Fruit fly (Drosophila melanogaster): ENCODE data around the gene CG9784.

The CG9784 gene

DNA sequence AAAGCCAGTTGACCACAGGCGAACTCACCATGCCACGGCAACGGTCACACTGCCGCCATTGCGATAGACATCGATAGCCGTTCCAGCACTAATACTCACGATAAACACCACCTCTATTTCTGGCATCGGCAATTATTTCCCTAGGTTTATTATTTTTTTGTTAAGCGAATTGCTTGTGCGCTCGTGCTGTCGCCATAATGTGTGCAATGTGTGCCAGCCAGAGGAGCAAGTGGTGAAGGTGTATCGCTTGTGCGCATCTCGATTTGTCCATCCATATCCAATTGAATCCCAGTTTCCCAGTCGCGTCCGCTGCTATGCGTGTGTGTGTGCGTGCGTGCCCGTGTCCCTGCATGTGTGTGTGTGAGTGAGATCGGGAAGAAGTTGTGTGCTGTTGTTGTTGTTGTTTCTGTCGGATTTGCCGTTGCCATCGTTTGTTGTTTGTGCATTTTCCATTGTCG is 11.6 kb upstream of the CG9784 start, which contains the start of gene mbt (continued):
- peak; percentile 28 for TF ChIP-seq CG12391 (tag; optimal IDR thresholded peaks at IDR 0.05)
- no peak for TF ChIP-seq CG30431 (GFP tag; optimal IDR thresholded peaks at IDR 0.05)
- no peak for TF ChIP-seq Doc2 (GFP tag; IDR thresholded peaks at IDR 0.05)
- TF ChIP-seq crp (GFP tag; optimal IDR thresholded peaks at IDR 0.05) = no peak
- no peak for TF ChIP-seq CG31365 (tag; optimal IDR thresholded peaks at IDR 0.05)
- peak; percentile 89 for TF ChIP-seq Med (GFP tag)
- no peak for TF ChIP-seq Sry-β (GFP tag; optimal IDR thresholded peaks at IDR 0.05)
- 0 out of 3 replicates have a peak, but pooled peaks have one; percentile 16 for TF ChIP-seq ken (GFP tag; IDR thresholded peaks at IDR 0.05)
- TF ChIP-seq CG2116 (GFP tag; optimal IDR thresholded peaks at IDR 0.05) = peak; percentile 57
- TF ChIP-seq sna (GFP tag; IDR thresholded peaks at IDR 0.05; ENCODE audit: partially characterized antibody) = peak; percentile 74
- TF ChIP-seq Dref (GFP tag; IDR thresholded peaks at IDR 0.05) = peak; percentile 75
- no peak for TF ChIP-seq CG7987 (GFP tag; optimal IDR thresholded peaks at IDR 0.05)
- TF ChIP-seq CG2199 (GFP tag; IDR thresholded peaks at IDR 0.05) = no peak
- peak; percentile 45 for TF ChIP-seq Nf-YC (tag; optimal IDR thresholded peaks at IDR 0.05)
- TF ChIP-seq CG10959 (GFP tag; IDR thresholded peaks at IDR 0.05) = no peak
- no peak for TF ChIP-seq CG13296 (GFP tag; optimal IDR thresholded peaks at IDR 0.05)
- no peak for TF ChIP-seq Spps (tag; optimal IDR thresholded peaks at IDR 0.05)
- TF ChIP-seq CG33557 (GFP tag; optimal IDR thresholded peaks at IDR 0.05) = no peak
- no peak for TF ChIP-seq ewg (GFP tag; optimal IDR thresholded peaks at IDR 0.05)
- TF ChIP-seq sob (GFP tag; IDR thresholded peaks at IDR 0.05) = 0 out of 2 replicates have a peak, but pooled peaks have one; percentile 32
- TF ChIP-seq CG15601 (tag; optimal IDR thresholded peaks at IDR 0.05) = no peak
- peak in 1 of 2 experiments; percentile 23 for TF ChIP-seq dpn (GFP tag; optimal IDR thresholded peaks at IDR 0.05)
- TF ChIP-seq grau (tag; optimal IDR thresholded peaks at IDR 0.05) = peak; percentile 20
- TF ChIP-seq CG32532 (GFP tag; IDR thresholded peaks at IDR 0.05) = peak; percentile 21; the same call in 1 of the 2 replicates
- peak in 1 of 2 experiments; percentile 56 for TF ChIP-seq insv (GFP tag; optimal IDR thresholded peaks at IDR 0.05)
- peak; percentile 82 for TF ChIP-seq Dp (GFP tag; optimal IDR thresholded peaks at IDR 0.05)
- TF ChIP-seq fd64A (GFP tag; optimal IDR thresholded peaks at IDR 0.05) = no peak
- no peak for TF ChIP-seq CG4328 (GFP tag; optimal IDR thresholded peaks at IDR 0.05)
- no peak for TF ChIP-seq CG2875 (GFP tag; optimal IDR thresholded peaks at IDR 0.05)
- no peak for TF ChIP-seq CG17361 (GFP tag; IDR thresholded peaks at IDR 0.05)
- TF ChIP-seq CG12219 (GFP tag; optimal IDR thresholded peaks at IDR 0.05) = no peak
- TF ChIP-seq CG8765 (GFP tag; IDR thresholded peaks at IDR 0.05) = no peak
- TF ChIP-seq CG4707 (GFP tag; optimal IDR thresholded peaks at IDR 0.05) = no peak
- TF ChIP-seq run (tag; optimal IDR thresholded peaks at IDR 0.05) = no peak
- peak; percentile 93 for TF ChIP-seq CG12769 (tag; optimal IDR thresholded peaks at IDR 0.05)
- TF ChIP-seq chinmo (GFP tag; IDR thresholded peaks at IDR 0.05; ENCODE audit: partially characterized antibody) = peak; percentile 76; the same call in 1 of the 4 replicates
- 0 out of 3 replicates have a peak, but pooled peaks have one; percentile 24 for TF ChIP-seq zfh1 (GFP tag; IDR thresholded peaks at IDR 0.05)
- TF ChIP-seq Fer1 (GFP tag; optimal IDR thresholded peaks at IDR 0.05) = peak; percentile 38
- no peak for TF ChIP-seq Drgx (GFP tag; IDR thresholded peaks at IDR 0.05)
- no peak for TF ChIP-seq Camta (GFP tag; optimal IDR thresholded peaks at IDR 0.05)
- TF ChIP-seq YL-1 (GFP tag; optimal IDR thresholded peaks at IDR 0.05) = peak; percentile 83
- TF ChIP-seq CG14965 (GFP tag; optimal IDR thresholded peaks at IDR 0.05; ENCODE audit: borderline replicate concordance) = no peak
- TF ChIP-seq wek (GFP tag; optimal IDR thresholded peaks at IDR 0.05) = no peak
- peak; percentile 22 for TF ChIP-seq CTCF (GFP tag; optimal IDR thresholded peaks at IDR 0.05)
- peak; percentile 51 for TF ChIP-seq HmgD (GFP tag; optimal IDR thresholded peaks at IDR 0.05)
- TF ChIP-seq CG9797 (GFP tag; optimal IDR thresholded peaks at IDR 0.05) = peak; percentile 94
- TF ChIP-seq inv (GFP tag; IDR thresholded peaks at IDR 0.05; ENCODE audit: partially characterized antibody) = peak; percentile 89
- no peak for TF ChIP-seq CG5953 (GFP tag; IDR thresholded peaks at IDR 0.05)
- no peak for TF ChIP-seq CG15696 (tag; optimal IDR thresholded peaks at IDR 0.05)
- TF ChIP-seq CG13287 (GFP tag; IDR thresholded peaks at IDR 0.05; ENCODE audit: partially characterized antibody) = peak; percentile 92
